Worm (Caenorhabditis elegans) whole organism, late embryonic: Measurements from ENCODE around the gene npp-1.
A peak's percentile ranks its signal among the peaks of the same experiment; 100 is the strongest.

Source experiments
- C08G9.2 ChIP-seq: sonication (generic microtip); optimal IDR thresholded peaks from 2 replicates; lab custom pipeline; 2016; ENCODE audit warnings: mild to moderate bottlenecking, missing genetic modification characterization, moderate library complexity, missing compliant biosample characterization
- K02D7.2 ChIP-seq: sonication (generic microtip); optimal IDR thresholded peaks from 2 replicates; lab custom pipeline; 2017; ENCODE audit warnings: mild to moderate bottlenecking, missing genetic modification characterization, missing compliant biosample characterization
- K09A11.1 ChIP-seq: sonication (generic microtip); optimal IDR thresholded peaks from 2 replicates; lab custom pipeline; 2017; ENCODE audit warnings: antibody characterized with exemption, mild to moderate bottlenecking, missing genetic modification characterization, missing compliant biosample characterization; ENCODE audit not compliant: insufficient read depth
- T23F11.4 ChIP-seq: fragments of 200-800 bp; sonication (Bioruptor generic); optimal IDR thresholded peaks from 2 replicates; lab custom pipeline; 2018; ENCODE audit warnings: mild to moderate bottlenecking, missing genetic modification characterization, missing compliant biosample characterization
- Y22D7AL.16 ChIP-seq: sonication (generic microtip); optimal IDR thresholded peaks from 2 replicates; lab custom pipeline; 2016; ENCODE audit warnings: missing genetic modification characterization, missing compliant biosample characterization
- ahr-1 ChIP-seq: sonication (generic microtip); optimal IDR thresholded peaks from 2 replicates; lab custom pipeline; 2016; ENCODE audit warnings: missing genetic modification characterization, missing compliant biosample characterization
- ceh-14 ChIP-seq: sonication (generic microtip); optimal IDR thresholded peaks from 2 replicates; lab custom pipeline; 2016; ENCODE audit warnings: missing genotype, missing genetic modification characterization, missing compliant biosample characterization
- ceh-18 ChIP-seq: sonication (generic microtip); optimal IDR thresholded peaks from 2 replicates; lab custom pipeline; 2016; ENCODE audit warnings: missing genetic modification characterization, missing compliant biosample characterization
- ceh-19 ChIP-seq: fragments of 200-800 bp; sonication (Bioruptor generic); optimal IDR thresholded peaks from 2 replicates; lab custom pipeline; 2018; ENCODE audit warnings: mild to moderate bottlenecking, missing genetic modification characterization, missing compliant biosample characterization
- ceh-2 ChIP-seq: sonication (generic microtip); optimal IDR thresholded peaks from 2 replicates; lab custom pipeline; 2016; ENCODE audit warnings: missing genotype, missing genetic modification characterization, missing compliant biosample characterization
- ceh-34 ChIP-seq: sonication (generic microtip); optimal IDR thresholded peaks from 2 replicates; lab custom pipeline; 2016; ENCODE audit warnings: mild to moderate bottlenecking, missing genetic modification characterization, missing compliant biosample characterization
- ceh-48 ChIP-seq: sonication (generic microtip); optimal IDR thresholded peaks from 2 replicates; lab custom pipeline; 2016; ENCODE audit warnings: missing genetic modification characterization, inconsistent platforms, missing compliant biosample characterization
- ceh-9 ChIP-seq: sonication (generic microtip); optimal IDR thresholded peaks from 2 replicates; lab custom pipeline; 2016; ENCODE audit warnings: mild to moderate bottlenecking, missing genetic modification characterization, inconsistent platforms, missing compliant biosample characterization
- che-1 ChIP-seq: sonication (generic microtip); optimal IDR thresholded peaks from 2 replicates; lab custom pipeline; 2016; ENCODE audit warnings: mild to moderate bottlenecking, missing genetic modification characterization, missing compliant biosample characterization
- dmd-4 ChIP-seq: sonication (generic microtip); optimal IDR thresholded peaks from 2 replicates; lab custom pipeline; 2016; ENCODE audit warnings: borderline replicate concordance, missing genetic modification characterization, missing compliant biosample characterization
- dve-1 ChIP-seq: sonication (generic microtip); optimal IDR thresholded peaks from 2 replicates; lab custom pipeline; 2017; ENCODE audit warnings: antibody characterized with exemption, mild to moderate bottlenecking, missing genetic modification characterization, missing compliant biosample characterization
- elt-2 ChIP-seq: sonication (generic microtip); optimal IDR thresholded peaks from 2 replicates; lab custom pipeline; 2016; ENCODE audit warnings: missing genetic modification reagents, missing genetic modification characterization, missing compliant biosample characterization
- elt-4 ChIP-seq: sonication (generic microtip); optimal IDR thresholded peaks from 2 replicates; lab custom pipeline; 2016; ENCODE audit warnings: missing genetic modification characterization, missing compliant biosample characterization
- eyg-1 ChIP-seq: sonication (generic microtip); optimal IDR thresholded peaks from 2 replicates; lab custom pipeline; 2016; ENCODE audit warnings: missing genotype, missing genetic modification characterization, missing compliant biosample characterization
- fkh-6 ChIP-seq: sonication (generic microtip); optimal IDR thresholded peaks from 2 replicates; lab custom pipeline; 2016; ENCODE audit warnings: missing genetic modification characterization, missing compliant biosample characterization
- hlh-13 ChIP-seq: fragments of 200-800 bp; sonication (Bioruptor generic); optimal IDR thresholded peaks from 2 replicates; lab custom pipeline; 2018; ENCODE audit warnings: mild to moderate bottlenecking, missing genetic modification characterization, missing compliant biosample characterization
- hlh-15 ChIP-seq: sonication (generic microtip); optimal IDR thresholded peaks from 2 replicates; lab custom pipeline; 2016; ENCODE audit warnings: missing genetic modification characterization, missing compliant biosample characterization
- hlh-6 ChIP-seq: sonication (generic microtip); optimal IDR thresholded peaks from 2 replicates; lab custom pipeline; 2016; ENCODE audit warnings: missing genotype, missing genetic modification characterization, missing compliant biosample characterization
- madf-2 ChIP-seq: sonication (generic microtip); optimal IDR thresholded peaks from 2 replicates; lab custom pipeline; 2017; ENCODE audit warnings: missing genetic modification characterization, missing compliant biosample characterization
- nfya-1 ChIP-seq: sonication (generic microtip); optimal IDR thresholded peaks from 2 replicates; lab custom pipeline; 2017; ENCODE audit warnings: missing genetic modification characterization, mild to moderate bottlenecking, missing compliant biosample characterization, antibody characterized with exemption, moderate library complexity
- nhr-11 ChIP-seq: fragments of 150-350 bp; optimal IDR thresholded peaks from 2 replicates; lab custom pipeline; 2014; ENCODE audit warnings: missing biosample characterization, missing genetic modification characterization
- nhr-232 ChIP-seq: sonication (generic microtip); optimal IDR thresholded peaks from 2 replicates; lab custom pipeline; 2016; ENCODE audit warnings: missing genetic modification characterization, missing compliant biosample characterization
- odd-2 ChIP-seq: sonication (generic microtip); optimal IDR thresholded peaks from 2 replicates; lab custom pipeline; 2017; ENCODE audit warnings: antibody characterized with exemption, mild to moderate bottlenecking, missing genetic modification characterization, missing compliant biosample characterization
- pag-3 ChIP-seq: sonication (generic microtip); optimal IDR thresholded peaks from 2 replicates; lab custom pipeline; 2016; ENCODE audit warnings: missing compliant biosample characterization, missing genetic modification characterization, borderline replicate concordance
- pat-9 ChIP-seq: fragments of 200-800 bp; sonication (Bioruptor generic); optimal IDR thresholded peaks from 2 replicates; lab custom pipeline; 2018; ENCODE audit warnings: mild to moderate bottlenecking, missing genetic modification characterization, moderate library complexity, missing compliant biosample characterization
- pax-1 ChIP-seq: fragments of 150-350 bp; optimal IDR thresholded peaks from 2 replicates; lab custom pipeline; 2014; ENCODE audit warnings: missing biosample characterization, missing genetic modification characterization
- pha-2 ChIP-seq: sonication (generic microtip); optimal IDR thresholded peaks from 2 replicates; lab custom pipeline; 2017; ENCODE audit warnings: mild to moderate bottlenecking, missing genetic modification characterization, missing compliant biosample characterization
- pha-4 ChIP-seq: fragments of 150-350 bp; optimal IDR thresholded peaks from 2 replicates; lab custom pipeline; 2018; ENCODE audit warnings: missing biosample characterization, missing genetic modification reagents, missing genetic modification characterization
- pros-1 ChIP-seq: fragments of 150-350 bp; optimal IDR thresholded peaks from 2 replicates; lab custom pipeline; 2014; ENCODE audit warnings: missing biosample characterization, missing genetic modification reagents, missing genetic modification characterization
- syd-9 ChIP-seq: sonication (generic microtip); optimal IDR thresholded peaks from 2 replicates; lab custom pipeline; 2016; ENCODE audit warnings: mild to moderate bottlenecking, missing genetic modification characterization, moderate library complexity, missing compliant biosample characterization
- tbx-7 ChIP-seq: sonication (generic microtip); optimal IDR thresholded peaks from 2 replicates; lab custom pipeline; 2016; ENCODE audit warnings: missing genotype, missing genetic modification characterization, missing compliant biosample characterization
- ttx-3 ChIP-seq: sonication (generic microtip); optimal IDR thresholded peaks from 2 replicates; lab custom pipeline; 2016; ENCODE audit warnings: missing genetic modification reagents, missing genetic modification characterization, missing compliant biosample characterization
- unc-3 ChIP-seq, 2 experiments: fragments of 200-800 bp in 1 of 2; sonication (Bioruptor generic) in 1 of 2; sonication (generic microtip) in 1 of 2; conservative IDR thresholded peaks in 1 of 2; optimal IDR thresholded peaks in 1 of 2; 2 replicates each; pipeline versions ENCODE4 v1.3.6 to Lab custom; 2016 to 2022; ENCODE audit warnings: missing compliant biosample characterization in 2 of 2, missing genetic modification characterization in 2 of 2, missing genetic modification reagents in 1 of 2
- unc-42 ChIP-seq: sonication (generic microtip); optimal IDR thresholded peaks from 2 replicates; lab custom pipeline; 2016; ENCODE audit warnings: missing genotype, missing genetic modification characterization, missing compliant biosample characterization
- unc-55 ChIP-seq: sonication (generic microtip); optimal IDR thresholded peaks from 2 replicates; lab custom pipeline; 2017; ENCODE audit warnings: missing biosample characterization, missing genetic modification reagents, missing genetic modification characterization
- unc-86 ChIP-seq: sonication (generic microtip); optimal IDR thresholded peaks from 2 replicates; lab custom pipeline; 2016; ENCODE audit warnings: missing genetic modification characterization, missing compliant biosample characterization
- zip-5 ChIP-seq: sonication (generic microtip); optimal IDR thresholded peaks from 2 replicates; lab custom pipeline; 2016; ENCODE audit warnings: missing genetic modification characterization, missing compliant biosample characterization
- ztf-16 ChIP-seq: sonication (generic microtip); optimal IDR thresholded peaks from 2 replicates; lab custom pipeline; 2017; ENCODE audit warnings: missing genetic modification characterization, missing compliant biosample characterization

Gene npp-1

DNA sequence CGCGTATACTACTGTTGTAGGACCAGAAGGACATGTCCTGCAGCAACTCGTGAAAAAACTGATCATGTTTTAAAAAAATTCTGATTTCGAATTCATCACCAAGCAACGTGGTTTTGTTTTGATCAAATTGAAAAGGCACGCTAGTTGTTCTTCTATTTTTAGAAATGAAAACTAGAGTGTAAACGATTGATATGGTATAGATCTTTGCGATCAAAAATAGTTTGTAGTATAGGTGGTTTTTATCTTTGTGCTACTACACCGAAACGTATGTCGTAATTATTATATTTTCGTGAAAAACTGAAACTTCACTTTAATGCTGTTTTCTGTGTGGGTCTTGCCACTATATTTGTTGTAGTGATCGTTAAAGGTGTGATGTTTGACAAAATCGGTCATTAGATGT is 8.6 kb downstream of the npp-1 start:
- no peak for TF ChIP-seq pat-9 (tag; lab: Kevin White, UChicago)
- TF ChIP-seq, all 69 proteins: peak for 0

DNA sequence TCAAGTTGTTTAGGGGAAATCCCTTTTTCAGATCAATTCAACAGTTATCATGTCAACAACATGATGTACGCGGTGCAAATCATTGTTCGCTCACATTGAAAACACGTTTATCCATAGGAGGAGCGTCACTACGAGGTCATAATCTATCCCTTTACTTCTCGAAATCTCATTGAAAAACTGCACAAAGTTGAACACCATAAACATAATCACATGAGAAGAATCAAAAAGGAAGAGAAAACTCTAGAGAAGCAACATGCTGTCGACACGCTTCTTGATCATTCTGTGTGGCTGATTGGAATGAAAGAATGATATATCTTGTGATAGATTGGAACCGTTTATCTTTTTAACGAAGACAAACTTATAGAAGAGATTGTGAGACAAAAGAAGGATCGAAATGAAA is 9.6 kb downstream of the npp-1 start:
- no peak for TF ChIP-seq tbx-7

DNA sequence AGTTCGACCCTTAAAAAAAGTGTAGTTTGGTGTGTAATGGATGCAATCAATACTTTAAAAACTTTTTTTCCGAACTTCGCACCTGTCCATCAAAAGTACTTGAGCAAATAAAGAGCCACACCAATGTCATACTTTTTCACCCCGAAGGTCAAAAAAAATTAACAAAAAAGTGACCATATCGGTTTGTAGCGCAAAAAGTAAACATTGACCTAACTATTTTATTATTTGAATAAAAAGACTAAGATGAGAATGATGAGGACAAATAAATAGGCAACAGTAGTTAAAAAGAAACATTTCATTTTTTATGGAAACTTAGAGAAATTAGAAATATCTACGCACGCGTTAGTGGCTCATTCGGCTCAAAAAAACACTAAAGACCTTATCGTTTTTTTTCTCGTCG is 11.1 kb downstream of the npp-1 start:
- TF ChIP-seq eyg-1 (tag; lab: Kevin White, UChicago): no peak
- no peak for TF ChIP-seq unc-86
- no peak for TF ChIP-seq elt-2
- TF ChIP-seq dve-1 (tag; lab: Kevin White, UChicago): no peak
- TF ChIP-seq hlh-15: no peak
- TF ChIP-seq nfya-1 (tag; lab: Kevin White, UChicago): no peak
- no peak for TF ChIP-seq pha-4 (tag; lab: Kevin White, UChicago)
- no peak for TF ChIP-seq pag-3
- no peak for TF ChIP-seq ceh-48 (tag; lab: Kevin White, UChicago)
- no peak for TF ChIP-seq ceh-14
- no peak for TF ChIP-seq zip-5 (tag; lab: Kevin White, UChicago)
- TF ChIP-seq madf-2 (tag; lab: Kevin White, UChicago): no peak
- TF ChIP-seq pros-1 (tag; lab: Kevin White, UChicago): no peak
- no peak for TF ChIP-seq ceh-9 (tag; lab: Kevin White, UChicago)

DNA sequence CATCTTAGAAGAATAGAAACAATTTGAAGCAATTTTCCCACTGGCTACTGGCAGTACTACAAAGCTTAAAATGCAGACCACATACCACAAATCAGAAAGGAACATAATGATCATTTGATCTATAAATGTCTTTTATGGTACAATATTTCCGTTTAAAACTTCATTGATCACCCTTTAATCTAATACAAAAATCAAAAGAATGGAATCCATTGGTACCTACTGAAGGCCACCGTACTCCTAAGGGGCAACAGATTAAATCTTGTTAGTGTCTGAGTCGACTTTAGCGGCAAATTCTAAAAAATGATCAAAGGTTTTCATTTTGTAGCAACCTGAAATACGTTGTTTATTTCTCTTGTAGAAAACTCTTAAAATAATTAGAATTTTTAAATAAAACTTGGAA is 13.9 kb downstream of the npp-1 start:
- TF ChIP-seq K09A11.1 (tag; lab: Kevin White, UChicago) (no peak), Y22D7AL.16 (tag; lab: Kevin White, UChicago) (no peak), che-1 (tag; lab: Kevin White, UChicago) (no peak), madf-2 (tag; lab: Kevin White, UChicago) (no peak), ceh-34 (tag; lab: Kevin White, UChicago) (no peak), pag-3 (no peak)

DNA sequence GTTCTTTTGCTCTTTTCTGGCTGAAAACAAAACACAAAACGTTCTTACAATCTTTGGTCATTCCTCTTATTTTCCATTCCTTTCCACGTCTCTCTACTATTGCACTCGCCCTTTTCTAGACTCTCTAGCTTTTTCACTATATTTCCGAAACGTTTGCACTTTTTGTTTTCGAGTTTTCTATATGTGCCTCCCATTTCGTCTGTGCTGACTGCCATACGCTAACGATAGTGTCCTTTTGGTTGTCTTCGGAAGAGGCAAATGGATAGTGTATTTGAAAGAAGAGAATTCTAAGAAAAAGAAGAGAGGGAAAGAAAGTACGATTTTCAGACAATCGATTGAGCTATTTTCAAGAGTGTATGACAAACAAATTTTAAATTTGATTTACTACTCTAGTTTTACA is 14.5 kb downstream of the npp-1 start:
- TF ChIP-seq pha-2 (tag; lab: Kevin White, UChicago): no peak
- TF ChIP-seq ttx-3 (tag; lab: Kevin White, UChicago): no peak
- TF ChIP-seq odd-2 (tag; lab: Kevin White, UChicago): no peak
- no peak for TF ChIP-seq nhr-11
- TF ChIP-seq syd-9 (tag; lab: Kevin White, UChicago): no peak
- TF ChIP-seq ahr-1 (tag; lab: Kevin White, UChicago): no peak
- no peak for TF ChIP-seq nfya-1 (tag; lab: Kevin White, UChicago)
- no peak for TF ChIP-seq C08G9.2 (tag; lab: Kevin White, UChicago)
- TF ChIP-seq elt-4 (tag; lab: Kevin White, UChicago): no peak
- TF ChIP-seq ceh-2 (tag; lab: Kevin White, UChicago): no peak
- TF ChIP-seq K02D7.2 (tag; lab: Kevin White, UChicago): no peak
- no peak for TF ChIP-seq zip-5 (tag; lab: Kevin White, UChicago)
- no peak for TF ChIP-seq nhr-232
- no peak for TF ChIP-seq pat-9 (tag; lab: Kevin White, UChicago)
- TF ChIP-seq unc-55 (GFP tag; lab: Kevin White, UChicago): no peak
- TF ChIP-seq hlh-13: no peak
- TF ChIP-seq elt-2: no peak

DNA sequence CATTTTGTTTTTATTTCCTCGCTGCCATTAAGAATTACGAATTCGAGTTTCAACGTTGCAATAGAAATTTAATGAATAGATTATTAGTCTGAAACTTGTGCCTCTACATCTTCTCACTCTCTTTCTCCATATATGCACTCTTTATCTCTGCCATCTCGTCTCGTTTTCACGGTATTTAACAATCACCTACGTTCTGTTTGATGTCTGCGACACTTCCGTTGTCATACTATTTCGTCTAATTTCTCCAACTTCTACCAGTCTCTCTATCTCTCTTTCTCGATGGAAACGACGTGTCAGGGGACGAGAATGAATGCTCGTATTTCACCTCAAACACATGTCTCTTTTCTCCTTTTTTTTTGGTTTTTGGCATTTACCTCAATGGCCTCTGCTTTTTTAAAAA is 15.5 kb downstream of the npp-1 start:
- TF ChIP-seq dmd-4 (tag; lab: Kevin White, UChicago): no peak
- no peak for TF ChIP-seq unc-3 (GFP tag; conservative IDR thresholded peaks at IDR 0.05; lab: Robert Waterston, UW)
- TF ChIP-seq unc-3 (tag; optimal IDR thresholded peaks at IDR 0.05; lab: Kevin White, UChicago): no peak
- no peak for TF ChIP-seq unc-42 (tag; lab: Kevin White, UChicago)
- no peak for TF ChIP-seq madf-2 (tag; lab: Kevin White, UChicago)
- TF ChIP-seq hlh-6 (tag; lab: Kevin White, UChicago): no peak
- TF ChIP-seq unc-55 (GFP tag; lab: Kevin White, UChicago): peak; percentile 9
- TF ChIP-seq T23F11.4 (GFP tag; lab: Kevin White, UChicago): no peak
- TF ChIP-seq C08G9.2 (tag; lab: Kevin White, UChicago): no peak
- peak; percentile 28 for TF ChIP-seq nfya-1 (tag; lab: Kevin White, UChicago)
- TF ChIP-seq hlh-15: no peak
- TF ChIP-seq K02D7.2 (tag; lab: Kevin White, UChicago): no peak
- peak; percentile 11 for TF ChIP-seq ceh-18
- no peak for TF ChIP-seq fkh-6 (tag; lab: Kevin White, UChicago)
- no peak for TF ChIP-seq ceh-19 (GFP tag; lab: Kevin White, UChicago)
- no peak for TF ChIP-seq ztf-16
- TF ChIP-seq pax-1 (tag; lab: Kevin White, UChicago): no peak
